Fruit fly (Drosophila melanogaster): Measurements from ENCODE around the gene TwdlZ.

The TwdlZ gene

DNA sequence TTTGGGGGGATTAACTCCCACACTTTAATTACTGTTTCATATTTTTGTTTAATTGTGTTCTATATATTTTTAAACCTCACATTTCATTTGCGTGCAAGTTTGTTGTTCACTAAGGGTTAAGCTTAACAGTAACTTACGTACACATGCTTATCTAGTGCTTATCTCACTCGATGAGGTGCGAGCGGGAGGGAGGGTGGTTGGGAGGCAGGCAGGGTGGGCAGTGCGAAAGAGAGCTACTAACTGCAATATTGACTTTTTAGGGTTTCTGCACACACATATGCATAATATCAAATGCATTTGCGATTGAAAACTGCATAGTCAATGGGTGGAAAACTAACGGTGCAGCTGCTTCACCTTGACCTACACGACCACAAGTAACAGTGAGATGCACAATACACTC lies 43.5 kb upstream of the TwdlZ start:
- peak; percentile 51 for TF ChIP-seq crol (GFP tag; IDR thresholded peaks at IDR 0.05)
- peak; percentile 68 for TF ChIP-seq GATAe (GFP tag; conservative IDR thresholded peaks at IDR 0.05)
- no peak for TF ChIP-seq CG9932 (GFP tag; IDR thresholded peaks at IDR 0.05)
- no peak for TF ChIP-seq run (tag; optimal IDR thresholded peaks at IDR 0.05)
- peak; percentile 13 for TF ChIP-seq CG1832 (GFP tag; optimal IDR thresholded peaks at IDR 0.05)
- TF ChIP-seq h (optimal IDR thresholded peaks at IDR 0.05): no peak
- TF ChIP-seq Ada2b (GFP tag; IDR thresholded peaks at IDR 0.05): 0 out of 2 replicates have a peak, but pooled peaks have one; percentile 4

DNA sequence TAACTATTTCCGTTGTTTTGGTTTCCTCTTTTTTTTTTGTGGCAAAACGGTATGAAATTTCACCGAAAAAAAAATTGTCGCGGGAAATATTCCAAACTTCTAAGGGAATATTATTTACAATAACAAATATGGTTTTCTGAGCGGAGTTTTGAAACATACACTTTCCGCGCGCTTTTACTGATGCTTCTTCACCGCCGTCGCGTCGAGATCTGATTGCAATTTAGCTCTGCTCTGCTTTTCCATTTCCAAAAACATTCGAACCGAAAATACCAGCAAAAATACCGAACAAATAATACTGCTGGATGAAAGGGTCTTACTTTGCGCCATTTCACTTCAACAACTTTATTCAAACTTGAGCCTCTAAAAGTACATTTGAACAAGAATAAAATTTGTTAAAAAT lies 43.0 kb upstream of the TwdlZ start, which contains the start of gene Septin4:
Gene Septin4 (minus strand): TSS at position 215 of the 400 bp plus-strand sequence.
- TF ChIP-seq CG11504 (tag; optimal IDR thresholded peaks at IDR 0.05): no peak
- no peak for TF ChIP-seq NFAT (GFP tag; IDR thresholded peaks at IDR 0.05)
- no peak for TF ChIP-seq Doc2 (GFP tag; IDR thresholded peaks at IDR 0.05)
- no peak for TF ChIP-seq nmo (GFP tag; optimal IDR thresholded peaks at IDR 0.05)
- peak; percentile 32 for TF ChIP-seq CG15514 (GFP tag; optimal IDR thresholded peaks at IDR 0.05)
- no peak for TF ChIP-seq esg (GFP tag; conservative IDR thresholded peaks at IDR 0.05)
- no peak for TF ChIP-seq gsb-n (tag; optimal IDR thresholded peaks at IDR 0.05)
- no peak for TF ChIP-seq fru (optimal IDR thresholded peaks at IDR 0.05)
- peak; percentile 65 for TF ChIP-seq Dp (GFP tag; optimal IDR thresholded peaks at IDR 0.05)
- TF ChIP-seq CG17359 (tag; optimal IDR thresholded peaks at IDR 0.05): no peak
- no peak for TF ChIP-seq tgo (GFP tag; IDR thresholded peaks at IDR 0.05)
- TF ChIP-seq bbx (GFP tag; IDR thresholded peaks at IDR 0.05; ENCODE audit: partially characterized antibody): no peak
- no peak for TF ChIP-seq H15 (GFP tag; IDR thresholded peaks at IDR 0.05)
- no peak for TF ChIP-seq CG10654 (GFP tag; optimal IDR thresholded peaks at IDR 0.05)
- TF ChIP-seq E2f2 (GFP tag; IDR thresholded peaks at IDR 0.05): peak; percentile 67
- TF ChIP-seq stc (GFP tag; IDR thresholded peaks at IDR 0.05): no peak
- TF ChIP-seq CG8359 (GFP tag; optimal IDR thresholded peaks at IDR 0.05; ENCODE audit: borderline replicate concordance): no peak
- no peak for TF ChIP-seq Hsf (GFP tag; optimal IDR thresholded peaks at IDR 0.05)
- no peak for TF ChIP-seq CG6175 (GFP tag; IDR thresholded peaks at IDR 0.05)
- TF ChIP-seq kah (GFP tag; optimal IDR thresholded peaks at IDR 0.05): no peak
- no peak for TF ChIP-seq CG14667 (GFP tag; IDR thresholded peaks at IDR 0.05)
- TF ChIP-seq ap (GFP tag; IDR thresholded peaks at IDR 0.05): no peak
- TF ChIP-seq grn (GFP tag; optimal IDR thresholded peaks at IDR 0.05): no peak
- no peak for TF ChIP-seq kay (GFP tag; optimal IDR thresholded peaks at IDR 0.05)
- peak; percentile 50 for TF ChIP-seq gfzf (GFP tag; optimal IDR thresholded peaks at IDR 0.05)
- no peak for TF ChIP-seq CG8765 (GFP tag; IDR thresholded peaks at IDR 0.05)
- TF ChIP-seq psq (GFP tag; optimal IDR thresholded peaks at IDR 0.05): no peak
- TF ChIP-seq corto (GFP tag; optimal IDR thresholded peaks at IDR 0.05): no peak
- no peak for TF ChIP-seq Hmr (GFP tag; optimal IDR thresholded peaks at IDR 0.05)
- TF ChIP-seq CG3281 (GFP tag; optimal IDR thresholded peaks at IDR 0.05): no peak
- no peak for TF ChIP-seq ac (GFP tag; optimal IDR thresholded peaks at IDR 0.05)
- TF ChIP-seq prd (optimal IDR thresholded peaks at IDR 0.05): no peak
- TF ChIP-seq prd (GFP tag; IDR thresholded peaks at IDR 0.05): no peak
- no peak for TF ChIP-seq CG9609 (GFP tag; optimal IDR thresholded peaks at IDR 0.05)
- TF ChIP-seq CG4854 (GFP tag; optimal IDR thresholded peaks at IDR 0.05): no peak
- no peak for TF ChIP-seq lab (GFP tag; optimal IDR thresholded peaks at IDR 0.05)
- no peak for TF ChIP-seq CG31441 (GFP tag; IDR thresholded peaks at IDR 0.05)
- no peak for TF ChIP-seq amos (GFP tag; IDR thresholded peaks at IDR 0.05; ENCODE audit: partially characterized antibody)
- TF ChIP-seq CG10431 (GFP tag; optimal IDR thresholded peaks at IDR 0.05): no peak
- TF ChIP-seq gt (GFP tag; IDR thresholded peaks at IDR 0.05): no peak
- no peak for TF ChIP-seq Ravus (GFP tag; IDR thresholded peaks at IDR 0.05)
- TF ChIP-seq eyg (GFP tag; optimal IDR thresholded peaks at IDR 0.05): no peak
- TF ChIP-seq CG8924 (tag; optimal IDR thresholded peaks at IDR 0.05): peak; percentile 21
- no peak for TF ChIP-seq Gug (GFP tag; IDR thresholded peaks at IDR 0.05)
- TF ChIP-seq fd102C (GFP tag; optimal IDR thresholded peaks at IDR 0.05): no peak

Data from whole organism, embryonic.